Worm (Caenorhabditis elegans) whole organism, late embryonic: Measurements from ENCODE around the gene F15E6.10.

Experiments used
- C08G9.2 ChIP-seq: sonication (generic microtip); optimal IDR thresholded peaks from 2 replicates; lab custom pipeline; 2016; ENCODE audit warnings: mild to moderate bottlenecking, missing genetic modification characterization, moderate library complexity, missing compliant biosample characterization
- C38D4.7 ChIP-seq: fragments of 200-800 bp; sonication (Bioruptor generic); optimal IDR thresholded peaks from 2 replicates; lab custom pipeline; 2018; ENCODE audit warnings: mild to moderate bottlenecking, missing genetic modification characterization, moderate library complexity, missing compliant biosample characterization
- T23F11.4 ChIP-seq: fragments of 200-800 bp; sonication (Bioruptor generic); optimal IDR thresholded peaks from 2 replicates; lab custom pipeline; 2018; ENCODE audit warnings: mild to moderate bottlenecking, missing genetic modification characterization, missing compliant biosample characterization
- Y22D7AL.16 ChIP-seq: sonication (generic microtip); optimal IDR thresholded peaks from 2 replicates; lab custom pipeline; 2016; ENCODE audit warnings: missing genetic modification characterization, missing compliant biosample characterization
- ahr-1 ChIP-seq: sonication (generic microtip); optimal IDR thresholded peaks from 2 replicates; lab custom pipeline; 2016; ENCODE audit warnings: missing genetic modification characterization, missing compliant biosample characterization
- ama-1 ChIP-seq: fragments of 150-350 bp; optimal IDR thresholded peaks from 2 replicates; lab custom pipeline; 2014
- ceh-14 ChIP-seq: sonication (generic microtip); optimal IDR thresholded peaks from 2 replicates; lab custom pipeline; 2016; ENCODE audit warnings: missing genotype, missing genetic modification characterization, missing compliant biosample characterization
- ceh-22 ChIP-seq: sonication (generic microtip); optimal IDR thresholded peaks from 2 replicates; lab custom pipeline; 2017; ENCODE audit warnings: missing biosample characterization, missing genetic modification characterization
- ceh-31 ChIP-seq: sonication (generic microtip); optimal IDR thresholded peaks from 2 replicates; lab custom pipeline; 2016; ENCODE audit warnings: missing genetic modification characterization, missing compliant biosample characterization
- ceh-45 ChIP-seq: fragments of 200-800 bp; sonication (Bioruptor generic); IDR thresholded peaks from 2 replicates; pipeline ENCODE4 v1.3.6; 2022; ENCODE audit warnings: missing genetic modification reagents, missing genetic modification characterization, missing compliant biosample characterization
- ceh-48 ChIP-seq: sonication (generic microtip); optimal IDR thresholded peaks from 2 replicates; lab custom pipeline; 2016; ENCODE audit warnings: missing genetic modification characterization, inconsistent platforms, missing compliant biosample characterization
- dmd-4 ChIP-seq: sonication (generic microtip); optimal IDR thresholded peaks from 2 replicates; lab custom pipeline; 2016; ENCODE audit warnings: borderline replicate concordance, missing genetic modification characterization, missing compliant biosample characterization
- dve-1 ChIP-seq: sonication (generic microtip); optimal IDR thresholded peaks from 2 replicates; lab custom pipeline; 2017; ENCODE audit warnings: antibody characterized with exemption, mild to moderate bottlenecking, missing genetic modification characterization, missing compliant biosample characterization
- elt-2 ChIP-seq: sonication (generic microtip); optimal IDR thresholded peaks from 2 replicates; lab custom pipeline; 2016; ENCODE audit warnings: missing genetic modification reagents, missing genetic modification characterization, missing compliant biosample characterization
- elt-4 ChIP-seq: sonication (generic microtip); optimal IDR thresholded peaks from 2 replicates; lab custom pipeline; 2016; ENCODE audit warnings: missing genetic modification characterization, missing compliant biosample characterization
- ets-4 ChIP-seq: sonication (generic microtip); optimal IDR thresholded peaks from 2 replicates; lab custom pipeline; 2016; ENCODE audit warnings: missing genetic modification characterization, missing compliant biosample characterization
- eyg-1 ChIP-seq: sonication (generic microtip); optimal IDR thresholded peaks from 2 replicates; lab custom pipeline; 2016; ENCODE audit warnings: missing genotype, missing genetic modification characterization, missing compliant biosample characterization
- fax-1 ChIP-seq: sonication (generic microtip); optimal IDR thresholded peaks from 2 replicates; lab custom pipeline; 2016; ENCODE audit warnings: missing genotype, missing genetic modification characterization, missing compliant biosample characterization
- fkh-6 ChIP-seq: sonication (generic microtip); optimal IDR thresholded peaks from 2 replicates; lab custom pipeline; 2016; ENCODE audit warnings: missing genetic modification characterization, missing compliant biosample characterization
- gmeb-2 ChIP-seq: sonication (generic microtip); optimal IDR thresholded peaks from 2 replicates; lab custom pipeline; 2016; ENCODE audit warnings: missing genetic modification characterization, inconsistent platforms, missing compliant biosample characterization
- hlh-13 ChIP-seq: fragments of 200-800 bp; sonication (Bioruptor generic); optimal IDR thresholded peaks from 2 replicates; lab custom pipeline; 2018; ENCODE audit warnings: mild to moderate bottlenecking, missing genetic modification characterization, missing compliant biosample characterization
- hlh-15 ChIP-seq: sonication (generic microtip); optimal IDR thresholded peaks from 2 replicates; lab custom pipeline; 2016; ENCODE audit warnings: missing genetic modification characterization, missing compliant biosample characterization
- hlh-30 ChIP-seq: sonication (generic microtip); optimal IDR thresholded peaks from 2 replicates; lab custom pipeline; 2017; ENCODE audit warnings: antibody characterized with exemption, missing genetic modification characterization, missing compliant biosample characterization; ENCODE audit not compliant: insufficient read depth
- hlh-6 ChIP-seq: sonication (generic microtip); optimal IDR thresholded peaks from 2 replicates; lab custom pipeline; 2016; ENCODE audit warnings: missing genotype, missing genetic modification characterization, missing compliant biosample characterization
- lim-6 ChIP-seq: sonication (generic microtip); optimal IDR thresholded peaks from 2 replicates; lab custom pipeline; 2016; ENCODE audit warnings: missing genetic modification characterization, missing compliant biosample characterization
- lin-11 ChIP-seq: fragments of 200-800 bp; sonication (Bioruptor generic); optimal IDR thresholded peaks from 2 replicates; lab custom pipeline; 2018; ENCODE audit warnings: mild to moderate bottlenecking, missing genetic modification characterization, missing compliant biosample characterization
- madf-2 ChIP-seq: sonication (generic microtip); optimal IDR thresholded peaks from 2 replicates; lab custom pipeline; 2017; ENCODE audit warnings: missing genetic modification characterization, missing compliant biosample characterization
- mec-3 ChIP-seq: sonication (generic microtip); optimal IDR thresholded peaks from 2 replicates; lab custom pipeline; 2016; ENCODE audit warnings: borderline replicate concordance, missing genetic modification characterization, missing compliant biosample characterization
- nfya-1 ChIP-seq: sonication (generic microtip); optimal IDR thresholded peaks from 2 replicates; lab custom pipeline; 2017; ENCODE audit warnings: missing genetic modification characterization, mild to moderate bottlenecking, missing compliant biosample characterization, antibody characterized with exemption, moderate library complexity
- nhr-232 ChIP-seq: sonication (generic microtip); optimal IDR thresholded peaks from 2 replicates; lab custom pipeline; 2016; ENCODE audit warnings: missing genetic modification characterization, missing compliant biosample characterization
- odd-2 ChIP-seq: sonication (generic microtip); optimal IDR thresholded peaks from 2 replicates; lab custom pipeline; 2017; ENCODE audit warnings: antibody characterized with exemption, mild to moderate bottlenecking, missing genetic modification characterization, missing compliant biosample characterization
- pat-9 ChIP-seq: fragments of 200-800 bp; sonication (Bioruptor generic); optimal IDR thresholded peaks from 2 replicates; lab custom pipeline; 2018; ENCODE audit warnings: mild to moderate bottlenecking, missing genetic modification characterization, moderate library complexity, missing compliant biosample characterization
- pax-1 ChIP-seq: fragments of 150-350 bp; optimal IDR thresholded peaks from 2 replicates; lab custom pipeline; 2014; ENCODE audit warnings: missing biosample characterization, missing genetic modification characterization
- pqm-1 ChIP-seq: sonication (generic microtip); optimal IDR thresholded peaks from 2 replicates; lab custom pipeline; 2016; ENCODE audit warnings: missing genetic modification characterization, missing compliant biosample characterization
- ref-2 ChIP-seq: sonication (generic microtip); optimal IDR thresholded peaks from 2 replicates; lab custom pipeline; 2016; ENCODE audit warnings: missing genetic modification characterization, missing compliant biosample characterization
- rnt-1 ChIP-seq: sonication (generic microtip); optimal IDR thresholded peaks from 2 replicates; lab custom pipeline; 2016; ENCODE audit warnings: missing genetic modification characterization, missing compliant biosample characterization
- sdc-2 ChIP-seq: sonication (generic microtip); optimal IDR thresholded peaks from 2 replicates; lab custom pipeline; 2016; ENCODE audit warnings: missing genotype, missing genetic modification characterization, missing compliant biosample characterization
- sox-4 ChIP-seq: sonication (generic microtip); optimal IDR thresholded peaks from 2 replicates; lab custom pipeline; 2017; ENCODE audit warnings: mild to moderate bottlenecking, missing genetic modification characterization, inconsistent platforms, missing compliant biosample characterization
- ttx-3 ChIP-seq: sonication (generic microtip); optimal IDR thresholded peaks from 2 replicates; lab custom pipeline; 2016; ENCODE audit warnings: missing genetic modification reagents, missing genetic modification characterization, missing compliant biosample characterization
- unc-3 ChIP-seq, 2 experiments: fragments of 200-800 bp in 1 of 2; sonication (Bioruptor generic) in 1 of 2; sonication (generic microtip) in 1 of 2; conservative IDR thresholded peaks in 1 of 2; optimal IDR thresholded peaks in 1 of 2; 2 replicates each; pipeline versions ENCODE4 v1.3.6 to Lab custom; 2016 to 2022; ENCODE audit warnings: missing compliant biosample characterization in 2 of 2, missing genetic modification characterization in 2 of 2, missing genetic modification reagents in 1 of 2
- unc-55 ChIP-seq: sonication (generic microtip); optimal IDR thresholded peaks from 2 replicates; lab custom pipeline; 2017; ENCODE audit warnings: missing biosample characterization, missing genetic modification reagents, missing genetic modification characterization
- unc-86 ChIP-seq: sonication (generic microtip); optimal IDR thresholded peaks from 2 replicates; lab custom pipeline; 2016; ENCODE audit warnings: missing genetic modification characterization, missing compliant biosample characterization

The F15E6.10 gene

DNA sequence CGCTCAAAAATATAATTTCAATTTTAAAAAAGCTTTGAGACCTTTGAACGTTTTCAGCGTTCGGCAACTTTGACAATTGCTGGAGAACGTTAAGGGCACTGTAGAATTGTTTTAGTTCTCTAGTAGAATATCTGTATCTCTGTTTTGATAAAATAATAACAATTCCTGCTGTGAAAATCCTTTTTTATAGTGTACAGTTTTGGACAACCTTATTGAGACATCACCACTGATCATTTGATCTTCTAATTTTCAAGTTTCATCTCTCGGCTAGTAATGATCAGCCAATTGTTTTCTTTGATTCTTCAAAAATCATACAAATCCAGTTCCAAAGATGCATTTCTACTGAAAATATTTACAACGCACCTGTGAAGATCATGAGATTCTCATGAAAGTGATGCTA lies at the start of gene F15E6.10:
Gene F15E6.10, plus strand, starts transcription at position 301 of the 400 bp plus-strand sequence.
- no peak for TF ChIP-seq nfya-1 (tag; lab: Kevin White, UChicago)
- TF ChIP-seq fax-1 (tag; lab: Kevin White, UChicago) = no peak
- no peak for TF ChIP-seq Y22D7AL.16 (tag; lab: Kevin White, UChicago)

DNA sequence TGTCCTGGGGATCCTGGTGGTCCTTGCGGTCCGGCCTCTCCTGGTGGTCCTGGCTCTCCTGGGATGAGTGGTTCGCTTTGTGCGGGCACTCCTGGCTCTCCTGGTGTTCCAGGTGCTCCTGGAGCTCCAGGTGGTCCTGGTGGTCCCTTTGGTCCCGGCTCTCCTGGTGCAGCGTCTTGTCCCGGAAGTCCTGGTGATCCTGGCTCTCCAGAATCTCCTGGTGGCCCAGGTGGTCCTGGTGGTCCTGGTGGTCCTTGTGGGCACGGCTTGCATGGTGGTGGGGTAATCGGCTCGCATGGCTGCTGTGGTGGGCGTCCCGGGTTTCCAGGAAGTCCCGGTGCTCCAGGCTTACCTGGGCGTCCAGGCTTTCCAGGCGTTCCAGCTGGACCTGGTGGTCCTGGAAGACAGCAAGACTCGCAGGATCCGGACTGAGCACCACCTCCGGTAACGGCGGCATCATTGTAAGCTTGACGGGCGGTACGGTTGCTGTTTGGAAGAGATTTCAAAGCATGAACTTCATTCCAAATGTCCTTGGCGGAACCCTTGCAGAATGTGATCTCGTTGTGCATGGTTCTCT lies 48.8 kb upstream of the F15E6.10 start:
- no peak for TF ChIP-seq unc-55 (GFP tag; lab: Kevin White, UChicago)
- TF ChIP-seq dve-1 (tag; lab: Kevin White, UChicago) = no peak
- TF ChIP-seq hlh-15 (tag; lab: Kevin White, UChicago) = no peak
- TF ChIP-seq fkh-6 (tag; lab: Kevin White, UChicago) = no peak
- TF ChIP-seq hlh-6 = peak; percentile 18
- no peak for TF ChIP-seq ceh-22 (tag; lab: Kevin White, UChicago)
- TF ChIP-seq unc-3 (GFP tag; conservative IDR thresholded peaks at IDR 0.05; lab: Robert Waterston, UW) = no peak
- TF ChIP-seq unc-3 (tag; optimal IDR thresholded peaks at IDR 0.05; lab: Kevin White, UChicago) = no peak
- TF ChIP-seq gmeb-2 (tag; lab: Kevin White, UChicago) = no peak
- no peak for TF ChIP-seq C08G9.2 (tag; lab: Kevin White, UChicago)
- TF ChIP-seq hlh-30 (tag; lab: Kevin White, UChicago) = no peak
- no peak for TF ChIP-seq hlh-13 (GFP tag; lab: Kevin White, UChicago)
- TF ChIP-seq ceh-31 (tag; lab: Kevin White, UChicago) = no peak
- no peak for TF ChIP-seq ahr-1
- TF ChIP-seq ets-4 (tag; lab: Kevin White, UChicago) = no peak
- TF ChIP-seq nhr-232 (tag; lab: Kevin White, UChicago) = no peak
- TF ChIP-seq C38D4.7 (GFP tag; lab: Kevin White, UChicago) = no peak
- TF ChIP-seq ref-2 = no peak
- TF ChIP-seq pax-1 (tag; lab: Kevin White, UChicago) = no peak
- TF ChIP-seq sox-4 = no peak
- no peak for TF ChIP-seq T23F11.4 (GFP tag; lab: Kevin White, UChicago)
- peak; percentile 20 for TF ChIP-seq sdc-2 (tag; lab: Kevin White, UChicago)
- TF ChIP-seq madf-2 (tag; lab: Kevin White, UChicago) = no peak
- peak; percentile 95 for TF ChIP-seq dmd-4 (tag; lab: Kevin White, UChicago)
- TF ChIP-seq, all 69 proteins: peak for 3

DNA sequence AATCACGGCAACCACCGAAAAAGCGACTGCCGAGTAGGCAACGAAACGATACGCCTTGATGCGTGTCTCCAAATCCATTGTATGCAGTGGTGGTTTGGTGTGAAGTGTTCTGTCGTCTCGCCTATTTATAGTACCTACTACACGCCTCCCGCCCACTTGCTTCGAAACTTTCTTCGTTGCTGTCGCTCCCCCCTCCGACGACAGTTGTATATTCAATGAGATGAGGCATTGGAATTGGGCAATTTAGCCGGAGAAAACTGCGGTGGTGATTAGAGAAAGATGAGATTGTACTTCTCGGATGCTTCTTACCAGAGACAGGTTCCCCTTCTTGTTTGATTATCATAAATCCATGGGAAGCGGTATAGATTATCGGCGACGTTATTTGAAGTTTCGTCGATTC lies 48.2 kb upstream of the F15E6.10 start, which contains the start of gene col-34:
Gene col-34, minus strand, starts transcription at position 101 of the 400 bp plus-strand sequence.
- no peak for TF ChIP-seq unc-86 (tag; lab: Kevin White, UChicago)
- no peak for TF ChIP-seq ama-1 (lab: Kevin White, UChicago)
- TF ChIP-seq fax-1 (tag; lab: Kevin White, UChicago) = no peak
- TF ChIP-seq sox-4 = no peak
- TF ChIP-seq mec-3 (tag; lab: Kevin White, UChicago) = no peak
- TF ChIP-seq elt-2 (tag; lab: Kevin White, UChicago) = no peak
- no peak for TF ChIP-seq ceh-14 (tag; lab: Kevin White, UChicago)
- TF ChIP-seq unc-3 (GFP tag; conservative IDR thresholded peaks at IDR 0.05; lab: Robert Waterston, UW) = no peak
- no peak for TF ChIP-seq unc-3 (tag; optimal IDR thresholded peaks at IDR 0.05; lab: Kevin White, UChicago)
- TF ChIP-seq lim-6 = no peak
- no peak for TF ChIP-seq ttx-3 (tag; lab: Kevin White, UChicago)
- no peak for TF ChIP-seq ceh-45 (GFP tag; lab: Robert Waterston, UW)
- TF ChIP-seq pqm-1 (tag; lab: Kevin White, UChicago) = no peak
- no peak for TF ChIP-seq eyg-1
- no peak for TF ChIP-seq rnt-1
- TF ChIP-seq ceh-48 (tag; lab: Kevin White, UChicago) = no peak
- TF ChIP-seq elt-4 (tag; lab: Kevin White, UChicago) = no peak
- TF ChIP-seq lin-11 = no peak
- TF ChIP-seq pat-9 (tag; lab: Kevin White, UChicago) = no peak
- TF ChIP-seq fkh-6 (tag; lab: Kevin White, UChicago) = no peak
- TF ChIP-seq odd-2 (tag; lab: Kevin White, UChicago) = no peak
